Worm (Caenorhabditis elegans) whole organism, L4/young adult: ENCODE measurements around the gene T24C2.5.

Experiments used
- W03F9.2 ChIP-seq: fragments of 150-350 bp; optimal IDR thresholded peaks from 2 replicates; lab custom pipeline; 2014; ENCODE audit warnings: missing biosample characterization, missing genetic modification characterization
- dao-5 ChIP-seq: sonication (generic microtip); optimal IDR thresholded peaks from 2 replicates; lab custom pipeline; 2016; ENCODE audit warnings: missing genotype, missing genetic modification characterization, moderate library complexity, missing compliant biosample characterization
- him-1 ChIP-seq: sonication (generic microtip); optimal IDR thresholded peaks from 2 replicates; lab custom pipeline; 2016; ENCODE audit warnings: missing genotype, missing genetic modification reagents, missing genetic modification characterization, missing compliant biosample characterization

T24C2.5 gene

DNA sequence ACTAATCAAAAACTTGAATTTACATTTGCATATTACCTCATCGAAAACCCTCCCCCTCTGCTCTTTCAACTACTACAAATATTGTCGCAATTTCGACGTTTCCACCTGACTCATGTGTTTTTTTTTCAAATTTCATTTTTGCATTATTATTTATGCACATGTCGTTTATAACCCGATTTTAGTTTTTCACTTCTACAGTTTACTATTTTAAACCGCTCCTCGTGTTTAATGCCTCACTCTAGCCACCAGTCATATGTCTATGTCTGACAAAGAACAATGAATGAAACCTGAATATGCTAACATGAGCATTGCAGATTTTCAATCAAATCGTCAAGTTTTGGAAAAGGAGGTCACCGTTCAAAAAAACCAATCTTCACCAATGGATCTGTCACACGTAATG lies at the start of gene T24C2.5:
T24C2.5 (plus strand) TSS at position 301 of the 400 bp plus-strand sequence.
- no peak for TF ChIP-seq him-1 (tag; lab: Kevin White, UChicago)
- no peak for TF ChIP-seq dao-5
- no peak for TF ChIP-seq W03F9.2

- TF ChIP-seq him-1 (tag; lab: Kevin White, UChicago): no peak
- no peak for TF ChIP-seq W03F9.2
- no peak for TF ChIP-seq dao-5
Observed at ce11 chrX:14484827-14485226, 49.4 kb upstream of the T24C2.5 start, which contains the start of gene M163.8. TSS of gene M163.8 (plus strand) at chrX:14485127.

ce11 chrX:14486503-14486902 lies 47.7 kb upstream of the T24C2.5 start:
- TF ChIP-seq him-1 (tag; lab: Kevin White, UChicago): no peak
- no peak for TF ChIP-seq dao-5
- TF ChIP-seq W03F9.2: no peak

ce11 chrX:14487333-14487732 lies 46.9 kb upstream of the T24C2.5 start:
- TF ChIP-seq dao-5 (no peak), W03F9.2 (no peak), him-1 (tag; lab: Kevin White, UChicago) (no peak)

DNA sequence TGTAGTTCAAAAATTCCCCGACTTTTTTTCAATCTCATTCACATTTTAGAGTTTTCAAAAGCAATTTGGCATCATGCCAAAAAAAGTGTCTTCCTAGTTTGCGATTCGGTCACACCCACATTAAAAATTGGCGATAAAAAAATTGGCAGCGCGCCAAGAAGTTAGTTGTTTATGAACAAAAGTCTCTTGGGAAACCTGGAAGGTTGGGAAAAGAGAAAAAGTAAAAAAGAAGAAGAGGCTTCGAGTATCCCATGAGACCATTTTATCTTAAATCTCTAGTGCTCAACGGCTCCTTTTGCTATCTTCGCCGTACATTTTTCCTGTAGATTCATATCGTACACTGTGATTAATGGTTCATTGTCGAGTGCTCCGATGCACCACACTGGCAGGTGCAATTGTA lies 46.4 kb upstream of the T24C2.5 start:
- TF ChIP-seq him-1 (tag; lab: Kevin White, UChicago) (no peak), W03F9.2 (no peak), dao-5 (no peak)

- no peak for TF ChIP-seq W03F9.2
Observed at ce11 chrX:14489945-14490344, 44.3 kb upstream of the T24C2.5 start, which contains the start of gene his-24. TSS of gene his-24 (plus strand) at chrX:14490094.

DNA sequence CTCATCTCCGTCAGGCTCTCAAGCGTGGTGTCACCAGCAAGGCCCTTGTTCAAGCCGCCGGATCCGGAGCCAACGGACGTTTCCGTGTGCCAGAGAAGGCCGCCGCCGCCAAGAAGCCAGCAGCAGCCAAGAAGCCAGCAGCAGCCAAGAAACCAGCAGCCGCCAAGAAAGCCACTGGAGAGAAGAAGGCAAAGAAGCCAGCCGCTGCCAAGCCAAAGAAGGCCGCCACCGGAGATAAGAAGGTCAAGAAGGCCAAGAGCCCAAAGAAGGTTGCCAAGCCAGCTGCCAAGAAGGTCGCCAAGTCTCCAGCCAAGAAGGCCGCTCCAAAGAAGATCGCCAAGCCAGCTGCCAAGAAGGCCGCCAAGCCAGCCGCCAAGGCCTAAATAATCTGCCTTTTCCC lies 43.7 kb upstream of the T24C2.5 start:
- TF ChIP-seq him-1 (tag; lab: Kevin White, UChicago) (no peak), W03F9.2 (no peak), dao-5 (no peak)

DNA sequence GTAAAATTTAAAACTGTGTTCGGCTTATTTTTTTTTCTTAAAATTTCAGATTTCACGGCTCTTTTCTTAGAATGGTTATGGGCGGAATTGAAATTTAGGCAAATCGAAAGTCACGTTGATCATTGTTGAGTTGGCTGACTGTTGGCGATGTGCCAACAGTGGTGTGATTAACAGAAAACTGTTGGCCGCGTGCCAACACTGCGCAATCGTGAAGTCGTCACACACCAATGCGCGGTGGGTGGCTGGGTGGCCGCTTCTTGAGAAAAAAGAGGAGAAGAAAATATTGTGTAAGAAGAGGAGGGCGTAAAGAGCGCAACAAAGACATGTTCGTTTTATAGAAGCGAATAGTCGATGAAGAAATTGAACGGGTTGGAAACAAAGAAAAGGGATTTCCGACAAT lies 43.1 kb upstream of the T24C2.5 start:
- no peak for TF ChIP-seq dao-5
- no peak for TF ChIP-seq W03F9.2
- no peak for TF ChIP-seq him-1 (tag; lab: Kevin White, UChicago)

- TF ChIP-seq W03F9.2 (no peak), him-1 (tag; lab: Kevin White, UChicago) (no peak), dao-5 (no peak)
Observed at ce11 chrX:14492441-14492840, 41.8 kb upstream of the T24C2.5 start.

- TF ChIP-seq him-1 (tag; lab: Kevin White, UChicago) (no peak), W03F9.2 (no peak), dao-5 (no peak)
Observed at ce11 chrX:14495075-14495474, 39.1 kb upstream of the T24C2.5 start.

ce11 chrX:14495785-14496184 lies 38.4 kb upstream of the T24C2.5 start, which contains the start of gene ztf-14:
TSS of gene ztf-14 (plus strand) at chrX:14496085.
- no peak for TF ChIP-seq W03F9.2
- TF ChIP-seq dao-5: no peak
- no peak for TF ChIP-seq him-1 (tag; lab: Kevin White, UChicago)

DNA sequence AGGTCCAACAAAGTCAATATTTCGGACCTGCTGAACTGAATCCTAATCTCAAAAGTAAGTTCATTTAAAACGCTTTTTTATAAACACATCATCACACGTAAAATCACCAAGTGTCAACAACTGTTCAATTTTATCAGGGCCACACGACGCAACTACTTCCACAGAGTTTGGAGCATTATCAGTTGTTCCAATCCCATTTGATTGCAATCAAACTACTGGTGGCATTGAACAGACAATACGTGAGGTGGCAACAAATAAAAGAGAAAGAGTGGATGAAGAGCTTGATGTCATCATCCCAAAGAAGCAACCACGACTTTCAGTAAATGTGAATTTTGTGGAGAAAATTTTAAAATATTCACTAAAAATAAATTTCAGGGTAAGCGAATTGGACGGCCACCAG lies 37.7 kb upstream of the T24C2.5 start:
- TF ChIP-seq W03F9.2 (no peak), dao-5 (no peak), him-1 (tag; lab: Kevin White, UChicago) (no peak)

DNA sequence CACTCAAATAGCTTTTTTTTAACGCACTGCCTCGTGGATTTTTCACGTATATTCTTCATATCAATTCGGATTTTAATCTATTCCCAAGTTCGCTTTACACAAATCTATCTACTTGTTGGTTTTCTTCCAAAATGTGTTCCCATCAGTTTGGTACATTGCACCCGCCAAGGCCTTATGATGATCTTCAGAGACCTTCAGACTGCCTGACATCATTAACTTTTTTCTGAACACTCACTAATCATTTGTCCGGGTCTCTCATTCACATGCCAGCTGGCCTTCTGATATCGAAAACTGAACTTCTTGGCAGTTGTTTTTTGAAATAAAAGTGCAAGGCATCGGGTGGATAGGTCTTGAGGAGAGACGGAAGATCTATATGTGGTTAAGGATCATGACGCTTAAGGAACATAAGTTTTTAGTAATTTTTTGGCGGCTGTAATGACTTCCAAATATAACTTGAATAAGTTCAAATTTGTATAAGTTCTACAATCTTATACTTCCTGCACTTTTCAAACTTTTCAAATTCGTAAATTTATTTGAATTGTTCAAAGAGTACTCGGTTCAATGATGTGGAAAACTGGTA lies 34.3 kb upstream of the T24C2.5 start:
- TF ChIP-seq him-1 (tag; lab: Kevin White, UChicago) (no peak), dao-5 (no peak), W03F9.2 (no peak)

DNA sequence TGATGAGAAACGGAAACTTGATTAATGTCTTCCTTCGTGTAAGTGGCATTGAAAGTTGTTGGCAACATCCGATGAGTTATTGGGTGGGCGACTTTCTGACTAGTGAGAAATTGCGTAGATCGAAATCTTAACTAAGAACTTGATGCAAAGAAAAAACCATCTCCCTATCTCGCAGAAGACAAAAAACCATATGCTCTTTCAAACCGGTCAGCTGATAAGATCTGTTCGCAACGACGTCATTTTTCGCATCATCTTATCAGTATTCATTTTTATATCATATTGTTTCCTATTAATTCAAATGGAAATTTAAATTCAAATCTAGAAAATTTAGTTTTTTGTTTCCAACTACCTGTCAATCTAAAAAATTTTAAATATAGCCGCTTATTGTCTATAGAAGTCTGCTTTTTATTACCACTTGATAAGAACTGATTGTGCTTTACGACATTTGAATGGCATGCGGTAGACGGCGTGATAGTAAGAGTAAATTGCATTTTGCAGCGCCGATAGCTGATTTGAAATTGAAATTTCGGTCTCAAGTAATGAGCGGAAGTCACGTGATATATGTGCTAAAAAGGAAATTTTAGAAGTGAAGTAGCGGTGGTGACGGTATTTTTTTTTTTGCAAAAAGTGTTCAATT lies 33.7 kb upstream of the T24C2.5 start:
- TF ChIP-seq W03F9.2: no peak
- no peak for TF ChIP-seq dao-5
- no peak for TF ChIP-seq him-1 (tag; lab: Kevin White, UChicago)

ce11 chrX:14502116-14502587 lies 32.1 kb upstream of the T24C2.5 start:
- TF ChIP-seq him-1 (tag; lab: Kevin White, UChicago): no peak
- peak; percentile 50 for TF ChIP-seq W03F9.2
- no peak for TF ChIP-seq dao-5

DNA sequence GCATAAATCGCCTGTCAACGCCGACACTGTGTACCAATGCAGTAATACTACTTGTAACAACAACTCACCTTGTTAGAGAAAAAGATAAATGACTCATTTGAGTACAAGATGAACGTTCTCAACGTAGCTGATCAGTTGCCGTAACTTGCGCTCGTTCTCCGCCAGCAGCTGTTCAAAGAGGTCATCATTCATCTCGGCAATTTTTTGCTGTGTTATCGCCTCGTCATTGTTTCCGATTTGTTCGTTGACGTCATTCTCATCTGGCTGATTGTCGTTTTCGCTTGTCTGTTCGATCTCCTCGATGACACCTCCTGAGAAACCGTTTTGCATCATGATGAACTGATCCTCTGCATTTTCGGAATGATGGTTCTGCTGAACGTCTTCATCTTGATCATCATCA lies 30.9 kb upstream of the T24C2.5 start:
- no peak for TF ChIP-seq him-1 (tag; lab: Kevin White, UChicago)
- TF ChIP-seq W03F9.2: no peak
- TF ChIP-seq dao-5: no peak
